Worm (Caenorhabditis elegans): ENCODE data around the gene prmt-1.

Gene prmt-1

ce11 chrV:20225312-20225711 lies 44.2 kb downstream of the prmt-1 start:
- no peak for TF ChIP-seq pax-1 (tag; optimal IDR thresholded peaks at IDR 0.05)
- TF ChIP-seq lin-11 (tag; optimal IDR thresholded peaks at IDR 0.05), result no peak
- no peak for TF ChIP-seq nhr-232 (tag; optimal IDR thresholded peaks at IDR 0.05)
- TF ChIP-seq hlh-6 (tag; optimal IDR thresholded peaks at IDR 0.05), result no peak
- no peak for TF ChIP-seq F13H6.1 (tag; optimal IDR thresholded peaks at IDR 0.05)
- TF ChIP-seq hlh-30 (tag; optimal IDR thresholded peaks at IDR 0.05; ENCODE audit: insufficient read depth), result no peak
- TF ChIP-seq pros-1 (tag; optimal IDR thresholded peaks at IDR 0.05), result no peak

DNA sequence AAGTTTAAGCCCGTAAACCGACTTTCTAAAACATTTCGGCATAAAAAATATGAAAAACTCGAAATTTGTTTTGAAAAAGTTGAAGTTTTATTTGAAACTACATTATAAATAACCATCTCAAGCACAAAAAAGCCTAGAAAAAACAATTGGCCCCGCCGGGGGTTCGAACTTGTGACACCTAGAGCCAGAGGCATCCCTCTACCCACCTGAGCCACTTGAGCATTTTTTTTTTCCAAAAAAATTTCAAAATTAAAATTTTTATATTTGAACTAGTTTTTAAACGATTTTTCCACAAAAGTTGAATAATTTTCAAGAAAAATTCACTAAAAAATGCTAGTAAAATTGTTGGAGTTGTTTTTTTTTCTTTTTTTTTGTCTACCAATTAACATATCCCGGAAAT lies 45.8 kb downstream of the prmt-1 start:
- TF ChIP-seq ttx-3 (tag; optimal IDR thresholded peaks at IDR 0.05), result no peak
- no peak for TF ChIP-seq zip-5 (tag; optimal IDR thresholded peaks at IDR 0.05)
- no peak for TF ChIP-seq unc-3 (GFP tag; conservative IDR thresholded peaks at IDR 0.05)
- TF ChIP-seq unc-3 (tag; optimal IDR thresholded peaks at IDR 0.05), result no peak
- no peak for TF ChIP-seq tbx-2 (tag; optimal IDR thresholded peaks at IDR 0.05)
- TF ChIP-seq hlh-6 (tag; optimal IDR thresholded peaks at IDR 0.05), result no peak
- no peak for TF ChIP-seq fkh-6 (tag; optimal IDR thresholded peaks at IDR 0.05)

DNA sequence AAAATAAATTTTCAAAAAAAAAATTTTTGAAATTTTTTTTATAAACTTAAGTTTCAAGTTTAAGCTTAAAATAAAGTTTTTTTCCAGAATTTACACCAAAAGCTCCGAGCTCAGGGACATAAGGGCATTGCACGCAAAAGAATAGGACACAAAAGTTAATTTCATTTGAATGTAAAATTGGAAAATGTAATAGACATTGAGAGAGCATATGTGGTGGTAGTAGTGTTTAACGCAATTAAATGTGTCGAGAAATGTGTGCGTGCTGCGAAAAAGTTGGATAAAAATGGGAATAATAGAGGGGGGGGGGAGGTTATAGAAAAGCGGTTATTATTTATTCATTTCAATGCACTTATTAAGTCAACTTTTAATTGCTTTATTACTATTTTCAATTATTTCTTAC lies 48.9 kb downstream of the prmt-1 start:
- TF ChIP-seq ceh-24 (tag; optimal IDR thresholded peaks at IDR 0.05) (no peak), unc-42 (tag; optimal IDR thresholded peaks at IDR 0.05) (peak; percentile 96)

Measured in whole organism, late embryonic.